Worm (Caenorhabditis elegans) whole organism, early embryonic: Measurements from ENCODE around the gene W04D12.1.

ENCODE experiments used
- aly-1 ChIP-seq: sonication (generic microtip); optimal IDR thresholded peaks from 2 replicates; lab custom pipeline; 2016; ENCODE audit warnings: missing genetic modification characterization, missing compliant biosample characterization
- ama-1 ChIP-seq: fragments of 150-350 bp; optimal IDR thresholded peaks from 2 replicates; lab custom pipeline; 2014

DNA sequence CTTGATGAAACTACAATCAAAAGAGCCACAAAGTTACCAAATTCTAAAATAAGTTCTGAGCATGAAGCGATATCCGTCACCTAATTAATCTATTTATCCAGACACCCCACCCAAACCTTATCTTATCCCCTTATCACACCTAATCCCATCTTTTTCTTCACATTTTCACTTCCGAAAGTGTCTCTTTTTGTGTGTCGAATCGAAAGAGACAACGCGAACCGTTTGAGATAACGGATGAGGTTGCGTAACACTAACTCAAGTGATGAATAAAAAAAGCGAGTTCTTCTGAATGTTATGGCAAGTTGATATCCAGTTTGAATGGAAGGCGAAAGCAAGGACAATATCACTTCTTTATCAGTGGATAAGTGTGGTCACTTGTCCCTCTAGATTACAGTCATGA lies 46.8 kb downstream of the W04D12.1 start:
- TF ChIP-seq aly-1, result no peak
- TF ChIP-seq ama-1 (lab: Kevin White, UChicago), result no peak
